Fruit fly (Drosophila melanogaster): ENCODE measurements around the gene CG8492.
A peak's percentile ranks its signal among the peaks of the same experiment; 100 is the strongest.

CG8492 gene

dm6 chr3L:7759835-7760780, 28.1 kb upstream of the CG8492 start, which contains the start of gene Hn (continued):
- TF ChIP-seq CG12942 (GFP tag; optimal IDR thresholded peaks at IDR 0.05) (no peak), Bteb2 (GFP tag; optimal IDR thresholded peaks at IDR 0.05) (peak; percentile 2), CG10543 (GFP tag; optimal IDR thresholded peaks at IDR 0.05) (peak; percentile 20), Ada2b (GFP tag; IDR thresholded peaks at IDR 0.05) (0 out of 2 replicates have a peak, but pooled peaks have one; percentile 8), sens (GFP tag) (peak; percentile 76), CG6272 (GFP tag; IDR thresholded peaks at IDR 0.05) (no peak), hth (optimal IDR thresholded peaks at IDR 0.05) (no peak), CG6254 (GFP tag; optimal IDR thresholded peaks at IDR 0.05) (no peak), lilli (GFP tag; optimal IDR thresholded peaks at IDR 0.05) (peak; percentile 17), CG11085 (GFP tag; IDR thresholded peaks at IDR 0.05) (0 out of 2 replicates have a peak, but pooled peaks have one; percentile 29), Rfx (GFP tag; IDR thresholded peaks at IDR 0.05) (peak; percentile 69), luna (GFP tag; optimal IDR thresholded peaks at IDR 0.05) (peak; percentile 12), NFAT (GFP tag; IDR thresholded peaks at IDR 0.05) (0 out of 2 replicates have a peak, but pooled peaks have one; percentile 45), lmd (GFP tag; IDR thresholded peaks at IDR 0.05) (peak; percentile 39; the same call in 1 of the 2 replicates), CG14014 (GFP tag; IDR thresholded peaks at IDR 0.05) (peak; percentile 22; the same call in 1 of the 2 replicates), CG4424 (GFP tag; optimal IDR thresholded peaks at IDR 0.05) (no peak), CG2120 (GFP tag; optimal IDR thresholded peaks at IDR 0.05) (peak; percentile 78), sug (tag; optimal IDR thresholded peaks at IDR 0.05) (peak; percentile 96), CG10147 (GFP tag; optimal IDR thresholded peaks at IDR 0.05) (no peak), klu (GFP tag; IDR thresholded peaks at IDR 0.05) (0 out of 2 replicates have a peak, but pooled peaks have one; percentile 21), vfl (GFP tag; optimal IDR thresholded peaks at IDR 0.05) (peak; percentile 1), caup (GFP tag; optimal IDR thresholded peaks at IDR 0.05; ENCODE audit: severe bottlenecking) (peak; percentile 4), CG34224 (GFP tag; IDR thresholded peaks at IDR 0.05; ENCODE audit: partially characterized antibody) (peak; percentile 20; the same call in 1 of the 3 replicates), CG8290 (GFP tag; optimal IDR thresholded peaks at IDR 0.05) (no peak), CG8290 (tag; optimal IDR thresholded peaks at IDR 0.05) (no peak)

DNA sequence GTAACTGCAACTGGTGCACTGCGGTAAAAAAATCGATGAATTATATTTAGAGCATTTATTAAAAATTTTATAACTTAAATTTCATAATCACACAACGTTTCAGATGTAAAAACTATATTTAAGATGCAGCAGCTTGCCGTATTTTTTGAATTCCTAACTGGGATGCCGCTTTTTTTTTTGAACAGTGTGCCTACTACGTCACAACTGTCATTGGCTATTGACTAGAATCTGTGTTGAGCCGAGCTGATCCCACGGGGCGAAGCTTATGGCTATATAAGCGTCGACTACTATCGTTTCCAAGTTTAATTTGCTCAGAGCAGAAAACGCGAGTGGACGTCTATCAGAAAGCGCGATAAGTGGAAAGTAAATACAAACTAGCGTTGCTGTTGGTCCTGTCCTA, 22.1 kb upstream of the CG8492 start, which contains the start of gene CG7409:
CG7409 (plus strand) TSS at position 301 of the 400 bp plus-strand sequence.
- peak; percentile 13 for TF ChIP-seq Sox102F (GFP tag; optimal IDR thresholded peaks at IDR 0.05)
- TF ChIP-seq CG12391 (tag; optimal IDR thresholded peaks at IDR 0.05), result no peak
- 0 out of 3 replicates have a peak, but pooled peaks have one; percentile 25 for TF ChIP-seq H15 (GFP tag; IDR thresholded peaks at IDR 0.05)
- 0 out of 3 replicates have a peak, but pooled peaks have one; percentile 10 for TF ChIP-seq dysf (GFP tag; IDR thresholded peaks at IDR 0.05)
- TF ChIP-seq Ets65A (GFP tag), result peak; percentile 52
- TF ChIP-seq Oli (tag; optimal IDR thresholded peaks at IDR 0.05), result no peak

DNA sequence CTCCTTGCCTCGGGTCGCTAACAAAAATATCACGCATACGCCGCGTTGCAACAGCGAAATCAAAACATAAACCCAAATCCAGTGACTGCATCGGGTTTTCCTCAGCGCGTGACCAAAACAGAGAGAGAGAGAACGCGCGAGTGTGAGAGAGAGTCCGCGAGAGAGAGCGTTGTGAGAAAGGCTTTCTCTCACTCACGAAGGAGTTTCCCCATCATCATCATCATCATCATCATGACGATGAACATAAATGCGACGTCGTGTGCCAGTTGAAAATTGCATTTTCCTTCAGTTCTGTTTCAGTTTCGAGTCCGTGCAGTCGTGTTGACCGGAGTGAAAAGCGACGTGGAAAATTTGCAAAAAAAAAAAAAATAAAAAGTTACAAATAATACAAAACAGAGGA, 15.1 kb upstream of the CG8492 start, which contains the start of gene CG13685:
CG13685 (plus strand) TSS at position 301 of the 400 bp plus-strand sequence.
- TF ChIP-seq CG7372 (GFP tag; IDR thresholded peaks at IDR 0.05) (peak; percentile 16; the same call in 1 of the 2 replicates), Vsx1 (GFP tag; optimal IDR thresholded peaks at IDR 0.05) (no peak), CG12104 (GFP tag; optimal IDR thresholded peaks at IDR 0.05) (no peak), her (GFP tag; optimal IDR thresholded peaks at IDR 0.05) (no peak), slbo (GFP tag; IDR thresholded peaks at IDR 0.05) (no peak), NC2α (GFP tag; optimal IDR thresholded peaks at IDR 0.05) (no peak), Trl (optimal IDR thresholded peaks at IDR 0.05) (peak; percentile 27 to 34), Trl (GFP tag; optimal IDR thresholded peaks at IDR 0.05) (no peak), oc (tag; optimal IDR thresholded peaks at IDR 0.05) (no peak), CG17802 (tag; optimal IDR thresholded peaks at IDR 0.05) (no peak), hbn (GFP tag; IDR thresholded peaks at IDR 0.05; ENCODE audit: partially characterized antibody) (no peak), CG15011 (GFP tag; optimal IDR thresholded peaks at IDR 0.05) (no peak), Dbx (GFP tag; IDR thresholded peaks at IDR 0.05) (no peak)

All from whole organism, embryonic.